Worm (Caenorhabditis elegans): Measurements from ENCODE around the gene cpt-6.

DNA sequence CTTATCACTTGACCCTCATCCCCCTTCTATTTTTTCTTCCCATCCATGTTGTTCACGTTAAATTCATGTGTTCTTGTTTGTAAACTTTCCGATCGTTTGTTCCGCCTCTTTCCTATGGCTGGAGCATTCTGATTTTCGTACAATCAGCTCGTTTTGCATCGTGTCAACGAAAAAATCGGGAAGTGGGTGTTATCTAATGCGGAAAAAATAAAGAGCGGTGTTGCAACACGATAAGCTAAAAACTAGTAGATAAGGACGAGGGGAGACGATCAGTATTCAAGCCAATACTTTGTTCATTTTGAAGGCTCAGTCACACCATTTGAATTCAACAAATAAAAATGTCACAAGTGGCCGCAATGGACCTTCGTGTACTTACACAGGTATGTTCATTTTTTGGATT is 31.0 kb upstream of the cpt-6 start, which contains the start of gene acs-1:
- TF ChIP-seq ets-7 (tag; optimal IDR thresholded peaks at IDR 0.05), result no peak
- TF ChIP-seq ceh-13 (GFP tag; optimal IDR thresholded peaks at IDR 0.05), result no peak
- TF ChIP-seq ama-1 (optimal IDR thresholded peaks at IDR 0.05), result no peak
- TF ChIP-seq tbx-11 (GFP tag; IDR thresholded peaks at IDR 0.05), result no peak
- no peak for TF ChIP-seq aly-1 (tag; optimal IDR thresholded peaks at IDR 0.05)
- TF ChIP-seq flt-1 (GFP tag; IDR thresholded peaks at IDR 0.05), result no peak
- no peak for TF ChIP-seq hmbx-1 (tag; optimal IDR thresholded peaks at IDR 0.05)
- no peak for TF ChIP-seq scrt-1 (GFP tag; IDR thresholded peaks at IDR 0.05)
- TF ChIP-seq B0310.2 (tag; optimal IDR thresholded peaks at IDR 0.05), result no peak
- no peak for TF ChIP-seq tra-4 (tag; optimal IDR thresholded peaks at IDR 0.05)
- TF ChIP-seq hnd-1 (tag; optimal IDR thresholded peaks at IDR 0.05), result no peak
- TF ChIP-seq sea-1 (GFP tag; conservative IDR thresholded peaks at IDR 0.05), result no peak
- TF ChIP-seq F13C5.2 (tag; optimal IDR thresholded peaks at IDR 0.05), result no peak

Measured in whole organism, early embryonic.